Worm (Caenorhabditis elegans) whole organism, young adult: ENCODE results near the gene W05B10.4.

Experiments used
- F57A8.1 ChIP-seq: fragments of 200-800 bp; sonication (Bioruptor generic); optimal IDR thresholded peaks from 2 replicates; lab custom pipeline; 2018; ENCODE audit warnings: mild to moderate bottlenecking, missing genetic modification characterization, moderate library complexity, missing compliant biosample characterization
- T07F8.4 ChIP-seq: sonication (generic microtip); optimal IDR thresholded peaks from 2 replicates; lab custom pipeline; 2016; ENCODE audit warnings: mild to moderate bottlenecking, missing genetic modification characterization, moderate library complexity, missing compliant biosample characterization
- ama-1 ChIP-seq, 3 experiments: fragments of 150-350 bp in 1 of 3; sonication (generic microtip) in 2 of 3; optimal IDR thresholded peaks; 2 replicates each; lab custom pipeline; 2014 to 2018; ENCODE audit warnings: missing biosample characterization in 2 of 3, missing genetic modification characterization in 2 of 3, missing genetic modification reagents in 2 of 3
- nfya-1 ChIP-seq: sonication (generic microtip); optimal IDR thresholded peaks from 2 replicates; lab custom pipeline; 2017; ENCODE audit warnings: antibody characterized with exemption, missing compliant biosample characterization, missing genetic modification characterization, borderline replicate concordance; ENCODE audit not compliant: insufficient read depth

DNA sequence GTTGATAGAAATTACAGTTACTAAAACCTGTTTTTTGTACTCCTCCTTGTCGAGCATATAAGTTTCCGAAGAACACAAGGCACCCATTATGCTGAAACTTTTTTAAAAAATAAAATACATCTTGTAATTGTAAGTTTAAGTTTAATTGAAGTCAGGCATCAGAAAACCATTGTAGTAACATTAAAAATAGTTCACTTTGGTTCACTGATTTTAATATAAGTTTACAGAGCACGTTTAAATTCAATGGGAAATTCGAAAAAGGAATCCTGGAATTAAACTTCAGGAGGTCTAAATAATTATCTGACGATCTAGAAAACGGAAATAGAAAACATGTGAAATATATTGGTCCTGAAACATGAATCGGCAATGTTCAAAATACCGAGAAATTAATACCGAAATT is 27.6 kb upstream of the W05B10.4 start, which contains the start of gene gpa-8:
- TF ChIP-seq T07F8.4 (tag; lab: Kevin White, UChicago) (no peak), F57A8.1 (no peak), nfya-1 (no peak), ama-1 (optimal IDR thresholded peaks at IDR 0.05; lab: Kevin White, UChicago) (no peak), ama-1 (GFP tag; optimal IDR thresholded peaks at IDR 0.05; lab: Kevin White, UChicago) (no peak)
